Worm (Caenorhabditis elegans) whole organism, young adult: ENCODE results near the gene Y41D4A.1.

ENCODE experiments used
- F39B2.1 ChIP-seq: fragments of 200-800 bp; sonication (Bioruptor generic); IDR thresholded peaks from 2 replicates; pipeline ENCODE4 v1.3.6; 2022; ENCODE audit warnings: missing genetic modification reagents, missing genetic modification characterization, missing compliant biosample characterization
- hmg-20 ChIP-seq: fragments of 200-800 bp; sonication (Bioruptor generic); IDR thresholded peaks from 2 replicates; pipeline ENCODE4 v1.3.6; 2022; ENCODE audit warnings: missing genetic modification reagents, missing genetic modification characterization, missing compliant biosample characterization

ce11 chrIV:1752480-1752879 lies 19.5 kb upstream of the Y41D4A.1 start:
- no peak for TF ChIP-seq F39B2.1 (GFP tag; lab: Robert Waterston, UW)
- TF ChIP-seq hmg-20 (GFP tag; lab: Robert Waterston, UW), result no peak
